Worm (Caenorhabditis elegans) whole organism, L4 larva: Measurements from ENCODE around the gene srh-239.

Source experiments
- D1046.2 ChIP-seq: fragments of 200-800 bp; sonication (Bioruptor generic); IDR thresholded peaks from 2 replicates; pipeline ENCODE4 v1.3.6; 2022; ENCODE audit warnings: missing genetic modification characterization, missing compliant biosample characterization
- ceh-32 ChIP-seq: sonication (generic microtip); optimal IDR thresholded peaks from 2 replicates; lab custom pipeline; 2016; ENCODE audit warnings: mild to moderate bottlenecking, missing genetic modification characterization, missing compliant biosample characterization; ENCODE audit not compliant: poor library complexity
- ctbp-1 ChIP-seq: fragments of 200-800 bp; sonication (Bioruptor generic); IDR thresholded peaks from 2 replicates; pipeline ENCODE4 v1.3.6; 2022; ENCODE audit warnings: missing genetic modification reagents, missing genetic modification characterization, missing compliant biosample characterization
- fos-1 ChIP-seq: fragments of 150-350 bp; optimal IDR thresholded peaks from 2 replicates; lab custom pipeline; 2014; ENCODE audit warnings: missing biosample characterization, missing genetic modification characterization
- hif-1 ChIP-seq, 2 experiments: sonication (generic microtip); optimal IDR thresholded peaks; 2 replicates each; lab custom pipeline; 2016 to 2017; ENCODE audit warnings: missing compliant biosample characterization in 2 of 2, missing genetic modification characterization in 2 of 2, missing genetic modification reagents in 2 of 2, missing genotype in 2 of 2, mild to moderate bottlenecking in 1 of 2
- lsy-2 ChIP-seq, 2 experiments: fragments of 150-350 bp in 1 of 2; sonication (generic microtip) in 1 of 2; optimal IDR thresholded peaks; 2 replicates each; lab custom pipeline; 2014 to 2017; ENCODE audit warnings: missing biosample characterization in 2 of 2, missing genetic modification characterization in 2 of 2
- pha-4 ChIP-seq, 2 experiments: fragments of 150-350 bp in 1 of 2; fragments of 200-800 bp in 1 of 2; sonication (Bioruptor generic) in 1 of 2; IDR thresholded peaks in 1 of 2; optimal IDR thresholded peaks in 1 of 2; 2 replicates each; pipeline versions ENCODE4 v1.3.6 to Lab custom; 2014 to 2022; ENCODE audit warnings: missing genetic modification characterization in 2 of 2, missing genetic modification reagents in 2 of 2, missing biosample characterization in 1 of 2, missing compliant biosample characterization in 1 of 2
- unc-39 ChIP-seq: sonication (generic microtip); optimal IDR thresholded peaks from 2 replicates; lab custom pipeline; 2017; ENCODE audit warnings: missing biosample characterization, missing genetic modification characterization

- TF ChIP-seq D1046.2 (GFP tag; lab: Robert Waterston, UW): no peak
- no peak for TF ChIP-seq ctbp-1 (GFP tag; lab: Robert Waterston, UW)
- TF ChIP-seq hif-1 (tag; optimal IDR thresholded peaks at IDR 0.05; lab: Kevin White, UChicago): no peak
- TF ChIP-seq lsy-2 (tag; optimal IDR thresholded peaks at IDR 0.05; lab: Kevin White, UChicago): no peak
- TF ChIP-seq pha-4 (GFP tag; IDR thresholded peaks at IDR 0.05; lab: Robert Waterston, UW): no peak
- TF ChIP-seq pha-4 (tag; optimal IDR thresholded peaks at IDR 0.05; lab: Kevin White, UChicago): no peak
- no peak for TF ChIP-seq ceh-32
- no peak for TF ChIP-seq unc-39 (tag; lab: Kevin White, UChicago)
- no peak for TF ChIP-seq fos-1 (tag; lab: Kevin White, UChicago)
These were observed 31.7 kb upstream of the srh-239 start, which contains the start of gene srh-264 for ce11 chrV:15413847-15414246.
